Fruit fly (Drosophila melanogaster): ENCODE data around the gene Nup160.
A peak's percentile ranks its signal among the peaks of the same experiment; 100 is the strongest.

Nup160 gene

DNA sequence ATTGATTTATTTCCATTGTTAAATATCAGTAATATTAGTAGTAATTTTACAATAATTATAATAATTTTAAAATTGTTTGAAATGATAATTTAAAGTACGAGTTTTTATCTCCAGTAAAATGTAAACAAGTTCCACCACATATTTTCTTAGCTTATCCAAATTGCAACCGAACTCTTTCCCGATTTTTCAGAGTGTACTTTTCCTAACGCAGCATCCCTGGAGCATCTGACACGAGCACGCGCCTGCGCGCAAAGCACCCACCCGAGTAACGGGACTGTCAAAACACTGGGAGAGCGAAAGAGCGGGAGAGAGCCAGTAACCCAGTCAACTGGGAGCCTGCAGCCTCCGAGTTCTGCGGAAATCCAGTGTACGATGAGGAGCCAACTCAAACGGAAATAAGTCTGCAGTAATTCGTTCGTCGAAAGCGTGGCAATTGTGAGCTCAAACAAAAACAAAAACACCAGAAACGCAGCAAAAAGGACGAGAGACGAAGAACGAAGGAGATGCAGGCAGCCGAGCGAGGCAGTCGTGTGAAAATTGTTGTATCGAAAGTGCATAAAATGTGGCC lies 37.1 kb upstream of the Nup160 start, which contains the start of gene CG16854:
TSS of gene CG16854 (plus strand) at position 365 of the 568 bp plus-strand sequence.
- TF ChIP-seq Hr96 (GFP tag; optimal IDR thresholded peaks at IDR 0.05): no peak
- TF ChIP-seq CG5204 (GFP tag; optimal IDR thresholded peaks at IDR 0.05): no peak
- no peak for TF ChIP-seq Mnt (GFP tag; optimal IDR thresholded peaks at IDR 0.05)
- TF ChIP-seq cnc (optimal IDR thresholded peaks at IDR 0.05): no peak
- TF ChIP-seq CG12768 (GFP tag; optimal IDR thresholded peaks at IDR 0.05): no peak
- no peak for TF ChIP-seq Crg-1 (GFP tag; optimal IDR thresholded peaks at IDR 0.05)
- TF ChIP-seq CG7101 (tag; optimal IDR thresholded peaks at IDR 0.05): no peak
- no peak for TF ChIP-seq CG33017 (tag; optimal IDR thresholded peaks at IDR 0.05)
- TF ChIP-seq ovo (GFP tag; optimal IDR thresholded peaks at IDR 0.05): no peak
- no peak for TF ChIP-seq pad (GFP tag; optimal IDR thresholded peaks at IDR 0.05)
- no peak for TF ChIP-seq Clk (GFP tag; optimal IDR thresholded peaks at IDR 0.05)
- TF ChIP-seq tj (GFP tag; optimal IDR thresholded peaks at IDR 0.05): no peak
- no peak for TF ChIP-seq cic (GFP tag; optimal IDR thresholded peaks at IDR 0.05)
- TF ChIP-seq kay (GFP tag; ENCODE audit: borderline replicate concordance): no peak

DNA sequence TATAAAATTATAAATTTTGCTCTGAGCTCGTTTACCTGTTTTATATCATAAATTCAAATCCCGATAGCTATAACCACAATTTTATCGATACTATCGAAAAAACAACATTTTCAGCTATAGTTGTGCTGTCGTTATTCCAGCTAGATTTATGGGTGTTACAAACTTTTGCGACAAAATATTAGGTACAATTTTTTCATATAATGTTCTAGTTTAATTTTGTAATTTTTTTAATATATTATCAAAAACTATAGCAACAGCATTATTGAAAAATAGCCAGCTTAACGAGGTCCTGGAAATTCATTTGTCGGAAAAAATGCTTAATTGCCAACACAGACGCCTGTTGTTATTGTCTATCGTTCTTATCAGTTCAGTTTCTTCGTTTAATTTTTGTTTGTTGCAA lies 32.5 kb upstream of the Nup160 start, which contains the start of gene Wdr59:
TSS of gene Wdr59 (plus strand) at position 334 of the 400 bp plus-strand sequence.
- TF ChIP-seq CG14711 (tag; optimal IDR thresholded peaks at IDR 0.05) (peak; percentile 59), CG12768 (GFP tag; optimal IDR thresholded peaks at IDR 0.05) (no peak), Hr96 (GFP tag; optimal IDR thresholded peaks at IDR 0.05) (no peak), Mnt (GFP tag; optimal IDR thresholded peaks at IDR 0.05) (peak; percentile 26), CG1620 (GFP tag; optimal IDR thresholded peaks at IDR 0.05) (peak; percentile 23), CG7045 (GFP tag; optimal IDR thresholded peaks at IDR 0.05) (peak; percentile 4), Crg-1 (GFP tag; optimal IDR thresholded peaks at IDR 0.05) (peak; percentile 25), ovo (GFP tag; optimal IDR thresholded peaks at IDR 0.05) (no peak), CG33017 (tag; optimal IDR thresholded peaks at IDR 0.05) (peak; percentile 32), toe (GFP tag; optimal IDR thresholded peaks at IDR 0.05) (no peak), CG5204 (GFP tag; optimal IDR thresholded peaks at IDR 0.05) (peak; percentile 54), Clk (GFP tag; optimal IDR thresholded peaks at IDR 0.05) (no peak), pad (GFP tag; optimal IDR thresholded peaks at IDR 0.05) (no peak), CG7101 (tag; optimal IDR thresholded peaks at IDR 0.05) (peak; percentile 40), cic (GFP tag; optimal IDR thresholded peaks at IDR 0.05) (no peak), tj (GFP tag; optimal IDR thresholded peaks at IDR 0.05) (peak; percentile 9), bab1 (GFP tag; optimal IDR thresholded peaks at IDR 0.05) (peak; percentile 64), CG11617 (GFP tag; optimal IDR thresholded peaks at IDR 0.05) (peak; percentile 33), cnc (optimal IDR thresholded peaks at IDR 0.05) (no peak), kay (GFP tag; ENCODE audit: borderline replicate concordance) (no peak)

dm6 chr2L:11100516-11101061 lies 23.0 kb upstream of the Nup160 start, which contains the start of gene Ge-1:
Ge-1 (minus strand) TSS chr2L:11100888.
- no peak for TF ChIP-seq Mnt (GFP tag; optimal IDR thresholded peaks at IDR 0.05)
- no peak for TF ChIP-seq CG33017 (tag; optimal IDR thresholded peaks at IDR 0.05)
- TF ChIP-seq CG7101 (tag; optimal IDR thresholded peaks at IDR 0.05): no peak
- TF ChIP-seq Crg-1 (GFP tag; optimal IDR thresholded peaks at IDR 0.05): no peak
- TF ChIP-seq Hr96 (GFP tag; optimal IDR thresholded peaks at IDR 0.05): no peak
- peak; percentile 17 for TF ChIP-seq bab1 (GFP tag; optimal IDR thresholded peaks at IDR 0.05)
- no peak for TF ChIP-seq CG11617 (GFP tag; optimal IDR thresholded peaks at IDR 0.05)
- no peak for TF ChIP-seq toe (GFP tag; optimal IDR thresholded peaks at IDR 0.05)

- TF ChIP-seq CG5204 (GFP tag; optimal IDR thresholded peaks at IDR 0.05) (no peak), CG1620 (GFP tag; optimal IDR thresholded peaks at IDR 0.05) (no peak), kay (GFP tag; ENCODE audit: borderline replicate concordance) (no peak), Hr96 (GFP tag; optimal IDR thresholded peaks at IDR 0.05) (no peak), cic (GFP tag; optimal IDR thresholded peaks at IDR 0.05) (no peak), Crg-1 (GFP tag; optimal IDR thresholded peaks at IDR 0.05) (no peak), pad (GFP tag; optimal IDR thresholded peaks at IDR 0.05) (no peak), toe (GFP tag; optimal IDR thresholded peaks at IDR 0.05) (no peak), CG33017 (tag; optimal IDR thresholded peaks at IDR 0.05) (no peak), tj (GFP tag; optimal IDR thresholded peaks at IDR 0.05) (no peak), Clk (GFP tag; optimal IDR thresholded peaks at IDR 0.05) (no peak), cnc (optimal IDR thresholded peaks at IDR 0.05) (no peak), CG7101 (tag; optimal IDR thresholded peaks at IDR 0.05) (no peak), bab1 (GFP tag; optimal IDR thresholded peaks at IDR 0.05) (no peak), Mnt (GFP tag; optimal IDR thresholded peaks at IDR 0.05) (no peak), CG7045 (GFP tag; optimal IDR thresholded peaks at IDR 0.05) (no peak)
These were observed 18.3 kb upstream of the Nup160 start for dm6 chr2L:11105320-11105719.

DNA sequence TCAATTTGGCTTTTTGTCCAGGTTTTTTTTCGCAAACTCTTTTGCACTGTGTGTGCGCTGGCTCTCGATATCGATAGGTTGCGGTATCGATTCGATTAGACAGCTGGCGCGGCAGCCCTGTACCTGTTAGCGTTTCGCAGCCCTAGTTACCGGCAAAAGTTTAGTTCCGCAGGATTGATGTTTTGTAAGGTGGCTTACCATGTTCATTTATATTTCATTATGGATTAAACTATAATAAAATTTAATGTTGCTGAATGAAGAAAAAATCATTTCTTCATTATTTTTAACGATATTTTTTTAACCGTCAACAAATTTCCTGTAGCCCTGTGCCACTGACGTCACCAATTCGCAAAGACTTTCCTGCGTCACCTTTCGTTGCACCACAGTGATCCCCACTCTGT lies 17.0 kb upstream of the Nup160 start, which contains the start of gene Reps:
TSS of gene Reps (minus strand) at position 84 of the 401 bp plus-strand sequence.
- TF ChIP-seq CG11617 (GFP tag; optimal IDR thresholded peaks at IDR 0.05): peak; percentile 96
- TF ChIP-seq Clk (GFP tag; optimal IDR thresholded peaks at IDR 0.05): peak; percentile 96
- TF ChIP-seq CG7045 (GFP tag; optimal IDR thresholded peaks at IDR 0.05): peak; percentile 98
- peak; percentile 97 for TF ChIP-seq CG1620 (GFP tag; optimal IDR thresholded peaks at IDR 0.05)
- TF ChIP-seq kay (GFP tag; ENCODE audit: borderline replicate concordance): no peak
- TF ChIP-seq CG14711 (tag; optimal IDR thresholded peaks at IDR 0.05): peak; percentile 95
- no peak for TF ChIP-seq cnc (optimal IDR thresholded peaks at IDR 0.05)
- TF ChIP-seq tj (GFP tag; optimal IDR thresholded peaks at IDR 0.05): peak; percentile 87
- peak; percentile 93 for TF ChIP-seq Mnt (GFP tag; optimal IDR thresholded peaks at IDR 0.05)
- peak; percentile 97 for TF ChIP-seq Hr96 (GFP tag; optimal IDR thresholded peaks at IDR 0.05)
- peak; percentile 97 for TF ChIP-seq CG7101 (tag; optimal IDR thresholded peaks at IDR 0.05)
- TF ChIP-seq Crg-1 (GFP tag; optimal IDR thresholded peaks at IDR 0.05): peak; percentile 96
- TF ChIP-seq CG12768 (GFP tag; optimal IDR thresholded peaks at IDR 0.05): peak; percentile 98
- peak; percentile 98 for TF ChIP-seq toe (GFP tag; optimal IDR thresholded peaks at IDR 0.05)
- peak; percentile 98 for TF ChIP-seq CG5204 (GFP tag; optimal IDR thresholded peaks at IDR 0.05)
- TF ChIP-seq CG33017 (tag; optimal IDR thresholded peaks at IDR 0.05): peak; percentile 96
- peak; percentile 96 for TF ChIP-seq bab1 (GFP tag; optimal IDR thresholded peaks at IDR 0.05)
- TF ChIP-seq cic (GFP tag; optimal IDR thresholded peaks at IDR 0.05): peak; percentile 77
- peak; percentile 94 for TF ChIP-seq ovo (GFP tag; optimal IDR thresholded peaks at IDR 0.05)
- peak; percentile 89 for TF ChIP-seq pad (GFP tag; optimal IDR thresholded peaks at IDR 0.05)
